Fruit fly (Drosophila melanogaster): ENCODE measurements around the gene CRMP.

The CRMP gene

DNA sequence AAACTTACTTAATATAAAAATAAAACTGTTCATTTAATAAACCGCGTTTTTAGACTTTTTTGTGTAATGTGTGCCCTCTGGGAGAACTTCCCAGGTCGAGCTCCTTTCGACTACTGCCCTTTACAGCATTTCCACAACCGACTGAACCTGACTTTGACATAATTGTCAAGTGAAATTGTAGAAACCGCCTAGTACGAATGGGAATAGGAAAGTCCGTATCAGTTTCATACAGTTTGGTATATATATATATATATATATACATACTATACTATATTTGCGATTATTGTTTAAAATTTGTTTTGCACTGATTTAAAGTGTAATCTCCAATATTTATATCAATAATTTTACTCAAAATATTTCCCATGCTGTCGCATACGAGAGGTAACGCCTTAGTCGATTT is 19.8 kb upstream of the CRMP start, which contains the start of gene mia:
mia (minus strand) TSS at position 101 of the 400 bp plus-strand sequence.
- TF ChIP-seq bab1 (GFP tag; optimal IDR thresholded peaks at IDR 0.05) (no peak), cnc (optimal IDR thresholded peaks at IDR 0.05) (no peak), CG7045 (GFP tag; optimal IDR thresholded peaks at IDR 0.05) (no peak), Clk (GFP tag; optimal IDR thresholded peaks at IDR 0.05) (no peak), tj (GFP tag; optimal IDR thresholded peaks at IDR 0.05) (no peak), Hr96 (GFP tag; optimal IDR thresholded peaks at IDR 0.05) (no peak)

DNA sequence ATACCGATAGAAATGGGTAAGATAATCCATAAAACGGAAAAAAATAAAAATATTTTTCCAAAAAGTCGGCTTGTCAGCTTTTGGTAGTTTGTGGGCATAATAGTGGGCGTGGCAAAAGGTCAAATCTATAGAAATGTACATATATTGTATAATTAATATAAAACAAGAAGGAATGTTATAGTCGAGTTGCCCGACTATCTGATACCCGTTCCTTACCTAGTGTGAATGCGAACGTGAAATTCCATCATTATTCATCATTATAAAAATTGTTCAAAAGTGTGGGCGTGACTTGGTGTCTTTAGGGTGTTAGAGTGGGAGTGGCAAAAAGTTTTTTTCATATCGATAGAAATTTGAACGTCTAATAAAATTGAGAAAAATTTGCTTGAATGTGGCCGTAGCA is 19.3 kb upstream of the CRMP start:
- TF ChIP-seq CG7045 (GFP tag; optimal IDR thresholded peaks at IDR 0.05) (no peak), CG5204 (GFP tag; optimal IDR thresholded peaks at IDR 0.05) (no peak), Crg-1 (GFP tag; optimal IDR thresholded peaks at IDR 0.05) (no peak), cic (GFP tag; optimal IDR thresholded peaks at IDR 0.05) (no peak), CG7101 (tag; optimal IDR thresholded peaks at IDR 0.05) (no peak), bab1 (GFP tag; optimal IDR thresholded peaks at IDR 0.05) (no peak), CG1620 (GFP tag; optimal IDR thresholded peaks at IDR 0.05) (no peak), Hr96 (GFP tag; optimal IDR thresholded peaks at IDR 0.05) (no peak), pad (GFP tag; optimal IDR thresholded peaks at IDR 0.05) (no peak), kay (GFP tag; ENCODE audit: borderline replicate concordance) (no peak)

DNA sequence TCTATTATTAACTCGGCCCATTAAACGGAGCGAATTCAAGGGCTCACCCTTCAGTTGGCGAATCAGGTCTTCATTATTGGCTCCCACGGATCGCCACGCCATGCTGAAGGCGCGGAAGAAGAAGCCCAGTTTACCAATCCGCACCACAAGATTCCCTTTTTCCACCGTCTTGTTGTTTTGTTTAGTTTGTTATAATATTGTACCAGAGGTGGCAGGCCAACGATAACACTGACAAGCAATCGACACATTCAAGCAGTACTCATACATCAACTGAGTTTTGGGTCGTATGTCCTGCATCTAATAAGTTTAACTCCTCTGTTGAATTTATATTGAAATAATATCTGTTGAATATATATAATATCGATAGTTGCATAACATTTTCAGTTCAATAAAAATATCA is 16.8 kb upstream of the CRMP start, which contains the start of gene Pcmt:
Pcmt (minus strand) TSS at position 235 of the 400 bp plus-strand sequence.
- TF ChIP-seq CG5204 (GFP tag; optimal IDR thresholded peaks at IDR 0.05) (no peak), Mnt (GFP tag; optimal IDR thresholded peaks at IDR 0.05) (no peak), ovo (GFP tag; optimal IDR thresholded peaks at IDR 0.05) (no peak), CG1620 (GFP tag; optimal IDR thresholded peaks at IDR 0.05) (no peak), CG33017 (tag; optimal IDR thresholded peaks at IDR 0.05) (no peak)

DNA sequence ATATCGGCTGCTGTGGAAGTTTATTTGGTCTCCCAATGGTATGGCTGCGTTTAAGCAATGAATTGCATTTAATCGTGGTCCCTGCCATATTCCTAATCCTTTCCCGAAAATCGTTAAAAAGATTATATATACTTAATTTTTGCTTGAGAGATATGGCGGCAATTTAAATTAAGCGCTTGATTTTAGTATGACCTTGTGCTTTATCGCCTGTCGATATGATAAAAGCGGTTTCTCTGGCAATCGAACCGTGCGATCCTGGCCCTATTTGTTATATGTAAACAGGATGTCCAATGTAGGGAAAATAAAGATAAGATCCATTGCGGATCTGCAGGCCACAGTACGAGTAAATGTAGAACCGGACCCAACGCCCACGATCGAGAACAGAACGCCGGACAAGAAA is 16.1 kb upstream of the CRMP start, which contains the start of gene Snm1:
Snm1 (plus strand) TSS at position 233 of the 400 bp plus-strand sequence.
- TF ChIP-seq toe (GFP tag; optimal IDR thresholded peaks at IDR 0.05), result no peak
- no peak for TF ChIP-seq CG12768 (GFP tag; optimal IDR thresholded peaks at IDR 0.05)
- no peak for TF ChIP-seq tj (GFP tag; optimal IDR thresholded peaks at IDR 0.05)
- TF ChIP-seq CG7101 (tag; optimal IDR thresholded peaks at IDR 0.05), result no peak
- TF ChIP-seq CG1620 (GFP tag; optimal IDR thresholded peaks at IDR 0.05), result no peak

DNA sequence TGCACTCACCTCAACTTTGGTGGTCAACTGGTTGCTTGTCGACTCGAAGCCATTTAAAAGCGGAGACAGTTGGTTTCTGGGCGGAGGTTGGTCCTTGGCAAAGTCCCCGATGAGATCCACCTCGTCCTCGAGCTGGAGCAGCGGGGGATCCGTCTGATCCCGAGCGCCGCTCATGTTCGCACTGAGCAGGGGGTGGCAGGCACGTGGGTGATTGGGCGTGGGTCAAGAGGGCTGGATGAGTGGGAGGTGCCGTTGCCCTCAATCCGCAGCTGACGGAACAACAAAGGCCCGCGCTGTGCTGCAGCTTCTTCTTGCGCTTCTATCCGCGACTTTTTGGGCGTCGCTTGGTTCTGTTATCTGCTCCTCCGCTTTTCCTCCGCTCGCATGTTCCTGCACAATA is 8.0 kb upstream of the CRMP start:
- no peak for TF ChIP-seq Crg-1 (GFP tag; optimal IDR thresholded peaks at IDR 0.05)
- no peak for TF ChIP-seq bab1 (GFP tag; optimal IDR thresholded peaks at IDR 0.05)
- TF ChIP-seq tj (GFP tag; optimal IDR thresholded peaks at IDR 0.05), result no peak
- TF ChIP-seq CG14711 (tag; optimal IDR thresholded peaks at IDR 0.05), result no peak
- TF ChIP-seq Hr96 (GFP tag; optimal IDR thresholded peaks at IDR 0.05), result no peak
- no peak for TF ChIP-seq pad (GFP tag; optimal IDR thresholded peaks at IDR 0.05)
- TF ChIP-seq cic (GFP tag; optimal IDR thresholded peaks at IDR 0.05), result no peak
- TF ChIP-seq CG11617 (GFP tag; optimal IDR thresholded peaks at IDR 0.05), result no peak
- no peak for TF ChIP-seq Mnt (GFP tag; optimal IDR thresholded peaks at IDR 0.05)
- TF ChIP-seq CG5204 (GFP tag; optimal IDR thresholded peaks at IDR 0.05), result no peak

DNA sequence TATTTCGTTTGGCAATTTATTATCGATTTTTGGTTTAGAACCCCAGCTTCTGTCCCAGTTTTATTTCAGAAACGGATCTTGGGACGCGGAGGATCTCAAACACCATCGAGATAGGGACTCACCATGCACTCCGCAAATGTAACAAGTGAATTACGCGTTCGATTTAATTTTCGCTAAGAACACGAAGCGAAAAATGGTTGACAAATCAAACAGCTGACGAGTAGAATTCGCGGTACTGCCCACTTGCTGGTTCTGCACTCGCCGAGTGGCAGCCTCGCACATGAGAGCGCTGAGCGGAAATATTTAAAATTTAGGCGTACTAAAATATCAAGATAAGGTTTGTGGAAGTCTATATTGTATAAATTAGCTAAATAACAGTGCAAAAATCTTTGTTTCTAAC is 7.5 kb upstream of the CRMP start, which contains the start of gene Pi4KIIalpha:
Pi4KIIalpha (minus strand) TSS at position 233 of the 400 bp plus-strand sequence.
- TF ChIP-seq CG7101 (tag; optimal IDR thresholded peaks at IDR 0.05), result no peak
- TF ChIP-seq pad (GFP tag; optimal IDR thresholded peaks at IDR 0.05), result no peak
- no peak for TF ChIP-seq CG11617 (GFP tag; optimal IDR thresholded peaks at IDR 0.05)
- no peak for TF ChIP-seq CG1620 (GFP tag; optimal IDR thresholded peaks at IDR 0.05)
- peak; percentile 58 for TF ChIP-seq tj (GFP tag; optimal IDR thresholded peaks at IDR 0.05)
- TF ChIP-seq Crg-1 (GFP tag; optimal IDR thresholded peaks at IDR 0.05), result no peak
- no peak for TF ChIP-seq cnc (optimal IDR thresholded peaks at IDR 0.05)
- TF ChIP-seq Mnt (GFP tag; optimal IDR thresholded peaks at IDR 0.05), result peak; percentile 62
- no peak for TF ChIP-seq toe (GFP tag; optimal IDR thresholded peaks at IDR 0.05)
- TF ChIP-seq CG5204 (GFP tag; optimal IDR thresholded peaks at IDR 0.05), result no peak
- peak; percentile 21 for TF ChIP-seq cic (GFP tag; optimal IDR thresholded peaks at IDR 0.05)
- TF ChIP-seq CG7045 (GFP tag; optimal IDR thresholded peaks at IDR 0.05), result no peak
- no peak for TF ChIP-seq Clk (GFP tag; optimal IDR thresholded peaks at IDR 0.05)
- no peak for TF ChIP-seq kay (GFP tag; ENCODE audit: borderline replicate concordance)
- TF ChIP-seq CG14711 (tag; optimal IDR thresholded peaks at IDR 0.05), result no peak
- no peak for TF ChIP-seq CG33017 (tag; optimal IDR thresholded peaks at IDR 0.05)
- TF ChIP-seq CG12768 (GFP tag; optimal IDR thresholded peaks at IDR 0.05), result no peak
- no peak for TF ChIP-seq ovo (GFP tag; optimal IDR thresholded peaks at IDR 0.05)
- TF ChIP-seq bab1 (GFP tag; optimal IDR thresholded peaks at IDR 0.05), result peak; percentile 50
- TF ChIP-seq Hr96 (GFP tag; optimal IDR thresholded peaks at IDR 0.05), result no peak

DNA sequence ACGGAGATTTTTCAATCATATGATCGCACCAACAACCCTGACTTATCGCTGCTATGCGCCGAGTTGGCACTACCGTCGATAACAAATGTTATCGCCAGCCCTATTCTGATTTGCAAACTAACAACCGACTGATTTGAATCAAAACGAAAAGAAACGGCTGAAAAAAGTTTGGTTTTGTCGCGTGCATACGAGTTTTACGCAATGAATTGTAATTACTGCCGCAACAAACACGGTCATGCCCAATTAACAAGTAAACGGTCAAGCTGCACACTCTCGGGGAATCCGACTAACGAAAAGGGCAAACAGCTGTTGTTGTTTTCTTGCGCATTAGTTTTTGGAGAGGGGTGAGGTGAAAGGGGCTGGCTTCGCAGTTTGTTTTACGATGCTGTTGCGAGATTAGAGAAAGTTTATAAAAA is 6.1 kb upstream of the CRMP start, which contains the start of the genes CG14671 and CG12746:
CG14671 (minus strand) TSS at position 41 of the 416 bp plus-strand sequence.
CG12746 (plus strand) TSS at position 91 of the 416 bp plus-strand sequence.
- TF ChIP-seq CG11617 (GFP tag; optimal IDR thresholded peaks at IDR 0.05), result peak; percentile 38
- no peak for TF ChIP-seq Hr96 (GFP tag; optimal IDR thresholded peaks at IDR 0.05)
- TF ChIP-seq Clk (GFP tag; optimal IDR thresholded peaks at IDR 0.05), result no peak
- TF ChIP-seq cic (GFP tag; optimal IDR thresholded peaks at IDR 0.05), result peak; percentile 48
- TF ChIP-seq tj (GFP tag; optimal IDR thresholded peaks at IDR 0.05), result peak; percentile 35
- TF ChIP-seq Mnt (GFP tag; optimal IDR thresholded peaks at IDR 0.05), result peak; percentile 64
- no peak for TF ChIP-seq CG12768 (GFP tag; optimal IDR thresholded peaks at IDR 0.05)
- TF ChIP-seq Crg-1 (GFP tag; optimal IDR thresholded peaks at IDR 0.05), result no peak

Measured in whole organism, adult.